Worm (Caenorhabditis elegans) whole organism, late embryonic: Measurements from ENCODE around the gene F07E5.5.
"Not testable (repeated sequence)": the region's sequence is repeated elsewhere in the genome, so short reads cannot be mapped to it uniquely, and the experiment has no call there.

Experiments
- F13H6.1 ChIP-seq: sonication (generic microtip); optimal IDR thresholded peaks from 2 replicates; lab custom pipeline; 2016; ENCODE audit warnings: missing genetic modification characterization, missing compliant biosample characterization
- K09A11.1 ChIP-seq: sonication (generic microtip); optimal IDR thresholded peaks from 2 replicates; lab custom pipeline; 2017; ENCODE audit warnings: antibody characterized with exemption, mild to moderate bottlenecking, missing genetic modification characterization, missing compliant biosample characterization; ENCODE audit not compliant: insufficient read depth
- Y22D7AL.16 ChIP-seq: sonication (generic microtip); optimal IDR thresholded peaks from 2 replicates; lab custom pipeline; 2016; ENCODE audit warnings: missing genetic modification characterization, missing compliant biosample characterization
- ama-1 ChIP-seq: fragments of 150-350 bp; optimal IDR thresholded peaks from 2 replicates; lab custom pipeline; 2014
- ceh-14 ChIP-seq: sonication (generic microtip); optimal IDR thresholded peaks from 2 replicates; lab custom pipeline; 2016; ENCODE audit warnings: missing genotype, missing genetic modification characterization, missing compliant biosample characterization
- ceh-18 ChIP-seq: sonication (generic microtip); optimal IDR thresholded peaks from 2 replicates; lab custom pipeline; 2016; ENCODE audit warnings: missing genetic modification characterization, missing compliant biosample characterization
- ceh-19 ChIP-seq: fragments of 200-800 bp; sonication (Bioruptor generic); optimal IDR thresholded peaks from 2 replicates; lab custom pipeline; 2018; ENCODE audit warnings: mild to moderate bottlenecking, missing genetic modification characterization, missing compliant biosample characterization
- ceh-2 ChIP-seq: sonication (generic microtip); optimal IDR thresholded peaks from 2 replicates; lab custom pipeline; 2016; ENCODE audit warnings: missing genotype, missing genetic modification characterization, missing compliant biosample characterization
- ceh-22 ChIP-seq: sonication (generic microtip); optimal IDR thresholded peaks from 2 replicates; lab custom pipeline; 2017; ENCODE audit warnings: missing biosample characterization, missing genetic modification characterization
- ceh-30 ChIP-seq: fragments of 150-350 bp; optimal IDR thresholded peaks from 2 replicates; lab custom pipeline; 2014; ENCODE audit warnings: missing biosample characterization, missing genetic modification characterization
- ceh-31 ChIP-seq: sonication (generic microtip); optimal IDR thresholded peaks from 2 replicates; lab custom pipeline; 2016; ENCODE audit warnings: missing genetic modification characterization, missing compliant biosample characterization
- ceh-34 ChIP-seq: sonication (generic microtip); optimal IDR thresholded peaks from 2 replicates; lab custom pipeline; 2016; ENCODE audit warnings: mild to moderate bottlenecking, missing genetic modification characterization, missing compliant biosample characterization
- ceh-48 ChIP-seq: sonication (generic microtip); optimal IDR thresholded peaks from 2 replicates; lab custom pipeline; 2016; ENCODE audit warnings: missing genetic modification characterization, inconsistent platforms, missing compliant biosample characterization
- ceh-9 ChIP-seq: sonication (generic microtip); optimal IDR thresholded peaks from 2 replicates; lab custom pipeline; 2016; ENCODE audit warnings: mild to moderate bottlenecking, missing genetic modification characterization, inconsistent platforms, missing compliant biosample characterization
- dmd-4 ChIP-seq: sonication (generic microtip); optimal IDR thresholded peaks from 2 replicates; lab custom pipeline; 2016; ENCODE audit warnings: borderline replicate concordance, missing genetic modification characterization, missing compliant biosample characterization
- ets-4 ChIP-seq: sonication (generic microtip); optimal IDR thresholded peaks from 2 replicates; lab custom pipeline; 2016; ENCODE audit warnings: missing genetic modification characterization, missing compliant biosample characterization
- eyg-1 ChIP-seq: sonication (generic microtip); optimal IDR thresholded peaks from 2 replicates; lab custom pipeline; 2016; ENCODE audit warnings: missing genotype, missing genetic modification characterization, missing compliant biosample characterization
- fax-1 ChIP-seq: sonication (generic microtip); optimal IDR thresholded peaks from 2 replicates; lab custom pipeline; 2016; ENCODE audit warnings: missing genotype, missing genetic modification characterization, missing compliant biosample characterization
- fkh-10 ChIP-seq: fragments of 150-350 bp; optimal IDR thresholded peaks from 2 replicates; lab custom pipeline; 2014; ENCODE audit warnings: missing biosample characterization, missing genetic modification reagents, missing genetic modification characterization
- fkh-6 ChIP-seq: sonication (generic microtip); optimal IDR thresholded peaks from 2 replicates; lab custom pipeline; 2016; ENCODE audit warnings: missing genetic modification characterization, missing compliant biosample characterization
- gmeb-2 ChIP-seq: sonication (generic microtip); optimal IDR thresholded peaks from 2 replicates; lab custom pipeline; 2016; ENCODE audit warnings: missing genetic modification characterization, inconsistent platforms, missing compliant biosample characterization
- hlh-6 ChIP-seq: sonication (generic microtip); optimal IDR thresholded peaks from 2 replicates; lab custom pipeline; 2016; ENCODE audit warnings: missing genotype, missing genetic modification characterization, missing compliant biosample characterization
- lim-6 ChIP-seq: sonication (generic microtip); optimal IDR thresholded peaks from 2 replicates; lab custom pipeline; 2016; ENCODE audit warnings: missing genetic modification characterization, missing compliant biosample characterization
- lin-11 ChIP-seq: fragments of 200-800 bp; sonication (Bioruptor generic); optimal IDR thresholded peaks from 2 replicates; lab custom pipeline; 2018; ENCODE audit warnings: mild to moderate bottlenecking, missing genetic modification characterization, missing compliant biosample characterization
- mec-3 ChIP-seq: sonication (generic microtip); optimal IDR thresholded peaks from 2 replicates; lab custom pipeline; 2016; ENCODE audit warnings: borderline replicate concordance, missing genetic modification characterization, missing compliant biosample characterization
- nfya-1 ChIP-seq: sonication (generic microtip); optimal IDR thresholded peaks from 2 replicates; lab custom pipeline; 2017; ENCODE audit warnings: missing genetic modification characterization, mild to moderate bottlenecking, missing compliant biosample characterization, antibody characterized with exemption, moderate library complexity
- nhr-11 ChIP-seq: fragments of 150-350 bp; optimal IDR thresholded peaks from 2 replicates; lab custom pipeline; 2014; ENCODE audit warnings: missing biosample characterization, missing genetic modification characterization
- odd-2 ChIP-seq: sonication (generic microtip); optimal IDR thresholded peaks from 2 replicates; lab custom pipeline; 2017; ENCODE audit warnings: antibody characterized with exemption, mild to moderate bottlenecking, missing genetic modification characterization, missing compliant biosample characterization
- pax-1 ChIP-seq: fragments of 150-350 bp; optimal IDR thresholded peaks from 2 replicates; lab custom pipeline; 2014; ENCODE audit warnings: missing biosample characterization, missing genetic modification characterization
- pha-2 ChIP-seq: sonication (generic microtip); optimal IDR thresholded peaks from 2 replicates; lab custom pipeline; 2017; ENCODE audit warnings: mild to moderate bottlenecking, missing genetic modification characterization, missing compliant biosample characterization
- pros-1 ChIP-seq: fragments of 150-350 bp; optimal IDR thresholded peaks from 2 replicates; lab custom pipeline; 2014; ENCODE audit warnings: missing biosample characterization, missing genetic modification reagents, missing genetic modification characterization
- sdc-2 ChIP-seq: sonication (generic microtip); optimal IDR thresholded peaks from 2 replicates; lab custom pipeline; 2016; ENCODE audit warnings: missing genotype, missing genetic modification characterization, missing compliant biosample characterization
- sox-2 ChIP-seq: fragments of 200-800 bp; sonication (Bioruptor generic); IDR thresholded peaks from 2 replicates; pipeline ENCODE4 v1.3.6; 2022; ENCODE audit warnings: missing genetic modification reagents, missing genetic modification characterization, missing compliant biosample characterization
- tbx-2 ChIP-seq: sonication (generic microtip); optimal IDR thresholded peaks from 2 replicates; lab custom pipeline; 2016; ENCODE audit warnings: missing genetic modification characterization, missing compliant biosample characterization
- unc-42 ChIP-seq: sonication (generic microtip); optimal IDR thresholded peaks from 2 replicates; lab custom pipeline; 2016; ENCODE audit warnings: missing genotype, missing genetic modification characterization, missing compliant biosample characterization
- unc-55 ChIP-seq: sonication (generic microtip); optimal IDR thresholded peaks from 2 replicates; lab custom pipeline; 2017; ENCODE audit warnings: missing biosample characterization, missing genetic modification reagents, missing genetic modification characterization
- zip-5 ChIP-seq: sonication (generic microtip); optimal IDR thresholded peaks from 2 replicates; lab custom pipeline; 2016; ENCODE audit warnings: missing genetic modification characterization, missing compliant biosample characterization
- ztf-16 ChIP-seq: sonication (generic microtip); optimal IDR thresholded peaks from 2 replicates; lab custom pipeline; 2017; ENCODE audit warnings: missing genetic modification characterization, missing compliant biosample characterization

The F07E5.5 gene

DNA sequence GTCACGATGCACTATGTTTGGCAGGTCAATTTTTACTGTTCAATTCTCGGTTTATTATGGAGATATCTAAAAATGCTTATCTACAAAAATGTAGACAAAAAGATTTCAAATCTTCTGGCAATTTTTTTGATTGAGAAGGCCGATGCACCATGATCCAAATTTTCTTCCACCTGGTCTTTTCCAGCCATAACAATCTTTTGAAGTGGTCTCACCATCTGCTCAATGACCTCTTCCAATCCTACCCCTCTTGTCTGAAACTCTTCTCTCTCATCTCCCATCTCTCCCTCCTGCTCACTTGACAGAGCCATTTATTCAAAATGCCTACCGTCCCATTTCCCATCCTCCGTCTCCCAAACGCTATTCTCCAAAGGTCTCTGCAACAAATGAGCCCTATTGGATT is 7.5 kb downstream of the F07E5.5 start, which contains the start of gene fbxb-35:
fbxb-35 (plus strand) TSS at position 301 of the 400 bp plus-strand sequence.
- no peak for TF ChIP-seq ceh-2 (tag; lab: Kevin White, UChicago)
- TF ChIP-seq ceh-19 (GFP tag; lab: Kevin White, UChicago): no peak
- TF ChIP-seq ceh-9 (tag; lab: Kevin White, UChicago): no peak
- TF ChIP-seq K09A11.1: no peak
- no peak for TF ChIP-seq pax-1
- TF ChIP-seq tbx-2: no peak
- TF ChIP-seq, all 69 proteins: peak for 0

DNA sequence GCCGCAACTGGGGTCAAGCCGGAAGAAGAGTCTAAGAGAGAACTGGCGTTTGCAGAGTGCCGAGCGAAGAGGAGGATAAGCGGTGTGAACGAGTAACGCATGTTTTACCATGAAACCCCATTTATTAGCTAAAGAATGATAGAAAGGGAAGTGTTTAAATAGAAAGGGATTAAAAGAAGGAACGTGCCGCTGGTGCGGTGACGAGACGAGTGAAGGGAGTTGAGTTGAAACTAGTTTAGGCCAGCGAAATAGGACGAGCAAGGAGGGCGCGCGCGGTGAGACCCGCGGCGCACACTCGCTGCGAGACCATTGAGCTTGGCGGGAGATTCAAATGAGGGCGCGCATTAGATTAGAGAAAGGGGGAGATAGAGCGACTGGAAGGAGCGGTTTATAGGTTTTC is 12.3 kb downstream of the F07E5.5 start, which contains the start of gene math-1:
math-1 (minus strand) TSS at position 101 of the 400 bp plus-strand sequence.
- not testable (repeated sequence) for TF ChIP-seq fax-1, ceh-31, pha-2 (tag; lab: Kevin White, UChicago)

DNA sequence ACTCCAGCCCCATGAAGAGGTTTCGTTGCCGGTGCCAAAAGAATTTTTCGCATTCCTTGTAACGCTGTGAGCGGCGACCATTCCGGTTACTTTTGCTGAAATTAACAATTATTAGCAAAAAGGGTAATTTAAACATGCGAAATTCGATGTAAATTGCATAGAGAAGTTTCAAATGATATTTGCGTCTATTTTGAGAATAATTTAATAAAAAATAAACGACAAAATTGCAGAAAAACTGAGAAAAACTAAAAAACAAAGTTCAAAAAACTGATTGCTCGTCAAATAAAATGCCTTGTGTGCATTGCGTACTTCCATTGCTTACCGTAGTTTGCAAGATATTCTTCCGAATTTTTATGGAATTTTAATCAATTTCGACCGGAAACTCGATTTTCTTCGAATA is 13.4 kb downstream of the F07E5.5 start, which contains the start of gene bath-24:
bath-24 (minus strand) TSS at position 101 of the 400 bp plus-strand sequence.
- TF ChIP-seq odd-2 (tag; lab: Kevin White, UChicago): no peak
- TF ChIP-seq ceh-48 (tag; lab: Kevin White, UChicago): no peak
- no peak for TF ChIP-seq ceh-18 (tag; lab: Kevin White, UChicago)
- TF ChIP-seq ztf-16 (tag; lab: Kevin White, UChicago): no peak
- no peak for TF ChIP-seq fkh-6 (tag; lab: Kevin White, UChicago)
- no peak for TF ChIP-seq ets-4 (tag; lab: Kevin White, UChicago)
- no peak for TF ChIP-seq ama-1 (lab: Kevin White, UChicago)
- TF ChIP-seq pax-1: no peak
- no peak for TF ChIP-seq gmeb-2 (tag; lab: Kevin White, UChicago)
- no peak for TF ChIP-seq ceh-14
- TF ChIP-seq fkh-10: no peak
- no peak for TF ChIP-seq Y22D7AL.16

DNA sequence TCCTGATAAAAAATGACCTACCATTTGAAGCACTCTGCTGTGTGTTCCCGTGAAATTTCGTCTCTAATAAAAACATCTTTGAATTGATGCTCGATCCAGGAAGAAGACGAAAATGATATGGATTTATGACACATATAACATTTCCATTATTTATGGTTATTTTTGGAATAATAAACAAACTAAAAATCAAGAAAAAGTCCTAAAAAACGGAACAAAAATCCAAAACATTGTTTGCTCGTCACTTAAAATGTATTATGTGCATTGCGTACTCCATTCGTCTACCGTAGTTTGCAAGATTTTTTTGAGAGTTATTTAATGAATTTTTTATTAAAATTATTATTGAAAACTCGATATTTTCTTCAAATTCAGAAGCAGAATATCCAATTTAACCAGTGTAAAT is 16.4 kb downstream of the F07E5.5 start, which contains the start of gene bath-20:
bath-20 (minus strand) TSS at position 101 of the 400 bp plus-strand sequence.
- no peak for TF ChIP-seq mec-3 (tag; lab: Kevin White, UChicago)
- TF ChIP-seq, all 69 proteins: peak for 0

DNA sequence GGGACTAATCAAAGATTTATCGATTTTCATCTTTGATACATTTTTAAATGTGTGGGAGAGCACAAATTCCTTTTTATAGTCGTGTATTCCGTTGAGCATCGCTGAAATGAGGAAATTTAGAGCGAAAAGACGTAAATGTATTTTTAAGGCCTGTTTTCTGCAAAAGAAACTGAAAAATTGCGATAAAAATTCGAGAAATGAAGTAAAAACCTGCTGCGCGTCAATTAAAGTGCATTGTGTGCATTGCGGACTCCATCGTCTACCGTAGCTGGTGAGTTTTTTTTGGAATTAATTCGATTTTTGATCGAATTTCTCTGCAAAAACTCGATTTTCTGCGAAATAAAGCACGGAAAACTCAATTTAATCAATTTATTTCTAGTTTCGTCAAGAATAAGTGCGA is 19.6 kb downstream of the F07E5.5 start, which contains the start of gene bath-19:
bath-19 (minus strand) TSS at position 101 of the 400 bp plus-strand sequence.
- no peak for TF ChIP-seq ztf-16 (tag; lab: Kevin White, UChicago)
- no peak for TF ChIP-seq mec-3 (tag; lab: Kevin White, UChicago)
- TF ChIP-seq eyg-1 (tag; lab: Kevin White, UChicago): no peak
- TF ChIP-seq ceh-34 (tag; lab: Kevin White, UChicago): no peak
- TF ChIP-seq pros-1 (tag; lab: Kevin White, UChicago): no peak
- no peak for TF ChIP-seq K09A11.1
- TF ChIP-seq dmd-4: no peak
- TF ChIP-seq nhr-11 (tag; lab: Kevin White, UChicago): no peak
- no peak for TF ChIP-seq lin-11
- TF ChIP-seq ceh-30: no peak
- TF ChIP-seq nfya-1 (tag; lab: Kevin White, UChicago): no peak
- no peak for TF ChIP-seq F13H6.1
- no peak for TF ChIP-seq fkh-6 (tag; lab: Kevin White, UChicago)
- TF ChIP-seq sdc-2: no peak
- no peak for TF ChIP-seq ama-1 (lab: Kevin White, UChicago)
- no peak for TF ChIP-seq lim-6 (tag; lab: Kevin White, UChicago)

DNA sequence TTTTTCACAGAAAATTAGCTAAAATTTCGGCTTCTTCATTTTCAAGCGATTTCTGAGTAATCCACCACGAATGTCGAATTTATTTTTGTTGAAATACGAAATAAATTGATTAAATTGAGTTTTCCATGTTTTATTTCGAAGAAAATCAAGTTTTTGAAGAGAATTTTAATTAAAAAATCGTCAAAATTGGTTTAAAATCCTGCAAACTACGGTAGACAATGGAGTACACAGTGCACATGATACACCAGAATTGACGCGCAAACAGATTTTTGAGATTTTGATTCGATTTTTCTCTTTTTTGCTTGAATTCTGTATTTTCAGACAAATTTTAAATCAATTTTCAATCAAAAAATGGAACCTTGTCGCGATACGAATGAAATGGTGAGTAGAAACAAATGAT is 25.6 kb downstream of the F07E5.5 start, which contains the start of gene F59H6.14:
F59H6.14 (plus strand) TSS at position 301 of the 400 bp plus-strand sequence.
- TF ChIP-seq unc-42 (tag; lab: Kevin White, UChicago) (no peak), unc-55 (GFP tag; lab: Kevin White, UChicago) (no peak), ceh-48 (tag; lab: Kevin White, UChicago) (no peak), ceh-31 (tag; lab: Kevin White, UChicago) (no peak), ets-4 (tag; lab: Kevin White, UChicago) (no peak), ceh-18 (tag; lab: Kevin White, UChicago) (no peak), sox-2 (GFP tag; lab: Robert Waterston, UW) (no peak), F13H6.1 (no peak), zip-5 (no peak), ceh-22 (no peak), hlh-6 (no peak), nfya-1 (tag; lab: Kevin White, UChicago) (no peak)
- TF ChIP-seq, all 69 proteins: peak for 0
